Worm (Caenorhabditis elegans) whole organism, L3 larva: ENCODE measurements around the gene F47B8.18.

ENCODE experiments used
- R02D3.7 ChIP-seq: fragments of 150-350 bp; optimal IDR thresholded peaks from 2 replicates; lab custom pipeline; 2014; ENCODE audit warnings: missing biosample characterization, missing genetic modification characterization
- ZK546.5 ChIP-seq: sonication (generic microtip); optimal IDR thresholded peaks from 2 replicates; lab custom pipeline; 2017; ENCODE audit warnings: missing biosample characterization, missing genetic modification characterization
- aly-2 ChIP-seq: fragments of 150-350 bp; optimal IDR thresholded peaks from 2 replicates; lab custom pipeline; 2014; ENCODE audit warnings: missing biosample characterization, missing genetic modification characterization
- ceh-16 ChIP-seq: sonication (generic microtip); optimal IDR thresholded peaks from 2 replicates; lab custom pipeline; 2017; ENCODE audit warnings: missing biosample characterization, missing genetic modification characterization
- ceh-28 ChIP-seq: fragments of 150-350 bp; optimal IDR thresholded peaks from 2 replicates; lab custom pipeline; 2014; ENCODE audit warnings: missing biosample characterization, missing genetic modification reagents, missing genetic modification characterization
- ceh-82 ChIP-seq: fragments of 150-350 bp; optimal IDR thresholded peaks from 2 replicates; lab custom pipeline; 2014; ENCODE audit warnings: missing biosample characterization, missing genetic modification characterization
- daf-12 ChIP-seq: fragments of 150-350 bp; optimal IDR thresholded peaks from 2 replicates; lab custom pipeline; 2014; ENCODE audit warnings: missing biosample characterization, missing genetic modification reagents, missing genetic modification characterization
- egl-5 ChIP-seq: fragments of 150-350 bp; optimal IDR thresholded peaks from 2 replicates; lab custom pipeline; 2017; ENCODE audit warnings: missing biosample characterization, missing genetic modification reagents, missing genetic modification characterization, inconsistent platforms
- elt-1 ChIP-seq: fragments of 150-350 bp; optimal IDR thresholded peaks from 2 replicates; lab custom pipeline; 2014; ENCODE audit warnings: missing biosample characterization, missing genetic modification characterization
- elt-3 ChIP-seq, 3 experiments: fragments of 150-350 bp in 1 of 3; sonication (generic microtip) in 2 of 3; optimal IDR thresholded peaks; 2 replicates in 2 of 3; 4 replicates in 1 of 3; lab custom pipeline; 2014 to 2017; ENCODE audit warnings: missing biosample characterization in 3 of 3, missing genetic modification characterization in 3 of 3
- eor-1 ChIP-seq, 2 experiments: fragments of 150-350 bp; optimal IDR thresholded peaks; 2 replicates each; lab custom pipeline; 2014 to 2018; ENCODE audit warnings: missing biosample characterization in 2 of 2, missing genetic modification characterization in 2 of 2
- fkh-10 ChIP-seq: sonication (generic microtip); optimal IDR thresholded peaks from 2 replicates; lab custom pipeline; 2017; ENCODE audit warnings: missing biosample characterization, missing genetic modification reagents, missing genetic modification characterization
- fos-1 ChIP-seq: fragments of 150-350 bp; optimal IDR thresholded peaks from 2 replicates; lab custom pipeline; 2014; ENCODE audit warnings: missing biosample characterization, missing genetic modification characterization
- hmg-11 ChIP-seq: sonication (generic microtip); optimal IDR thresholded peaks from 2 replicates; lab custom pipeline; 2016; ENCODE audit warnings: missing genetic modification characterization, missing compliant biosample characterization
- jun-1 ChIP-seq: fragments of 150-350 bp; optimal IDR thresholded peaks from 2 replicates; lab custom pipeline; 2014; ENCODE audit warnings: missing biosample characterization, missing genetic modification reagents, missing genetic modification characterization
- lin-15B ChIP-seq: fragments of 150-350 bp; optimal IDR thresholded peaks from 2 replicates; lab custom pipeline; 2014; ENCODE audit warnings: missing biosample characterization, missing genetic modification characterization
- lin-39 ChIP-seq: fragments of 150-350 bp; optimal IDR thresholded peaks from 2 replicates; lab custom pipeline; 2018; ENCODE audit warnings: missing biosample characterization, missing genetic modification reagents, missing genetic modification characterization
- lsy-12 ChIP-seq: sonication (generic microtip); optimal IDR thresholded peaks from 2 replicates; lab custom pipeline; 2016; ENCODE audit warnings: mild to moderate bottlenecking, missing genetic modification characterization, missing compliant biosample characterization
- mdl-1 ChIP-seq: fragments of 150-350 bp; optimal IDR thresholded peaks from 2 replicates; lab custom pipeline; 2014; ENCODE audit warnings: missing biosample characterization, missing genetic modification characterization
- mml-1 ChIP-seq: fragments of 150-350 bp; sonication (generic microtip); optimal IDR thresholded peaks from 3 replicates; lab custom pipeline; 2014; ENCODE audit warnings: missing biosample characterization, missing genetic modification characterization
- nfya-1 ChIP-seq: sonication (generic microtip); optimal IDR thresholded peaks from 2 replicates; lab custom pipeline; 2017; ENCODE audit warnings: missing genetic modification characterization, mild to moderate bottlenecking, missing compliant biosample characterization, antibody characterized with exemption, moderate library complexity; ENCODE audit not compliant: insufficient read depth
- nhr-11 ChIP-seq: fragments of 150-350 bp; optimal IDR thresholded peaks from 2 replicates; lab custom pipeline; 2014; ENCODE audit warnings: missing biosample characterization, missing genetic modification characterization
- nhr-12 ChIP-seq: fragments of 150-350 bp; optimal IDR thresholded peaks from 2 replicates; lab custom pipeline; 2014; ENCODE audit warnings: missing biosample characterization, missing genetic modification characterization
- nhr-23 ChIP-seq: fragments of 150-350 bp; optimal IDR thresholded peaks from 2 replicates; lab custom pipeline; 2014; ENCODE audit warnings: missing biosample characterization, missing genetic modification reagents, missing genetic modification characterization
- nhr-237 ChIP-seq: fragments of 150-350 bp; optimal IDR thresholded peaks from 2 replicates; lab custom pipeline; 2014; ENCODE audit warnings: missing biosample characterization, missing genetic modification characterization
- nhr-25 ChIP-seq: sonication (generic microtip); optimal IDR thresholded peaks from 2 replicates; lab custom pipeline; 2017; ENCODE audit warnings: missing biosample characterization, missing genetic modification characterization
- nhr-43 ChIP-seq: sonication (generic microtip); optimal IDR thresholded peaks from 2 replicates; lab custom pipeline; 2016; ENCODE audit warnings: mild to moderate bottlenecking, missing genetic modification characterization, missing compliant biosample characterization; ENCODE audit not compliant: poor library complexity, severe bottlenecking
- nhr-67 ChIP-seq: fragments of 150-350 bp; optimal IDR thresholded peaks from 2 replicates; lab custom pipeline; 2014; ENCODE audit warnings: missing biosample characterization, missing genetic modification characterization
- nhr-76 ChIP-seq: fragments of 150-350 bp; sonication (generic microtip); optimal IDR thresholded peaks from 5 replicates; lab custom pipeline; 2014; ENCODE audit warnings: missing biosample characterization, missing genetic modification characterization
- nhr-77 ChIP-seq: fragments of 150-350 bp; optimal IDR thresholded peaks from 2 replicates; lab custom pipeline; 2014; ENCODE audit warnings: missing biosample characterization, missing genetic modification characterization
- pha-4 ChIP-seq: fragments of 150-350 bp; optimal IDR thresholded peaks from 2 replicates; lab custom pipeline; 2014; ENCODE audit warnings: missing biosample characterization, missing genetic modification reagents, missing genetic modification characterization
- pqm-1 ChIP-seq: fragments of 150-350 bp; optimal IDR thresholded peaks from 2 replicates; lab custom pipeline; 2017; ENCODE audit warnings: missing biosample characterization, missing genetic modification characterization, inconsistent platforms
- sea-2 ChIP-seq: fragments of 150-350 bp; sonication (generic microtip); optimal IDR thresholded peaks from 4 replicates; lab custom pipeline; 2014; ENCODE audit warnings: missing biosample characterization, missing genetic modification reagents, missing genetic modification characterization
- skn-1 ChIP-seq: fragments of 150-350 bp; optimal IDR thresholded peaks from 2 replicates; lab custom pipeline; 2014; ENCODE audit warnings: missing biosample characterization, missing genetic modification characterization
- snpc-4 ChIP-seq: fragments of 150-350 bp; optimal IDR thresholded peaks from 2 replicates; lab custom pipeline; 2014; ENCODE audit warnings: missing biosample characterization, missing genetic modification characterization
- tbx-2 ChIP-seq: sonication (generic microtip); optimal IDR thresholded peaks from 2 replicates; lab custom pipeline; 2016; ENCODE audit warnings: mild to moderate bottlenecking, missing genetic modification characterization, missing compliant biosample characterization
- unc-39 ChIP-seq: sonication (generic microtip); optimal IDR thresholded peaks from 4 replicates; lab custom pipeline; 2017; ENCODE audit warnings: missing biosample characterization, missing genetic modification characterization
- unc-62 ChIP-seq: fragments of 150-350 bp; sonication (generic microtip); optimal IDR thresholded peaks from 4 replicates; lab custom pipeline; 2014; ENCODE audit warnings: missing biosample characterization, missing genetic modification reagents, missing genetic modification characterization
- zag-1 ChIP-seq: fragments of 150-350 bp; optimal IDR thresholded peaks from 2 replicates; lab custom pipeline; 2014; ENCODE audit warnings: missing biosample characterization, missing genetic modification characterization
- ztf-11 ChIP-seq: fragments of 150-350 bp; optimal IDR thresholded peaks from 2 replicates; lab custom pipeline; 2014; ENCODE audit warnings: missing biosample characterization, missing genetic modification characterization

Gene F47B8.18

ce11 chrV:14350498-14350897 is 25.2 kb upstream of the F47B8.18 start:
- TF ChIP-seq mml-1 (tag; lab: Kevin White, UChicago) (no peak), nhr-12 (tag; lab: Kevin White, UChicago) (no peak), elt-3 (tag; optimal IDR thresholded peaks at IDR 0.05; lab: Kevin White, UChicago) (no peak), eor-1 (tag; optimal IDR thresholded peaks at IDR 0.05; lab: Kevin White, UChicago) (no peak), nhr-237 (no peak), unc-62 (GFP tag; lab: Kevin White, UChicago) (no peak), zag-1 (tag; lab: Kevin White, UChicago) (no peak), ceh-28 (tag; lab: Kevin White, UChicago) (no peak), nhr-23 (tag; lab: Kevin White, UChicago) (no peak), pqm-1 (tag; lab: Kevin White, UChicago) (no peak), fos-1 (tag; lab: Kevin White, UChicago) (no peak), sea-2 (GFP tag; lab: Kevin White, UChicago) (no peak), aly-2 (no peak), unc-39 (tag; lab: Kevin White, UChicago) (no peak), nhr-77 (no peak), nhr-76 (tag; lab: Kevin White, UChicago) (no peak), nhr-67 (tag; lab: Kevin White, UChicago) (no peak), lin-15B (tag; lab: Kevin White, UChicago) (no peak), ztf-11 (tag; lab: Kevin White, UChicago) (no peak)

ce11 chrV:14347234-14347826 is 22.1 kb upstream of the F47B8.18 start, which contains the start of gene cept-2:
Gene cept-2 (plus strand): TSS chrV:14347766.
- TF ChIP-seq jun-1 (tag; lab: Kevin White, UChicago) (peak; percentile 78), fkh-10 (peak; percentile 76), mdl-1 (peak; percentile 34), lin-15B (tag; lab: Kevin White, UChicago) (peak; percentile 66), skn-1 (tag; lab: Kevin White, UChicago) (peak; percentile 56), eor-1 (tag; optimal IDR thresholded peaks at IDR 0.05; lab: Kevin White, UChicago) (no peak), nhr-11 (tag; lab: Kevin White, UChicago) (peak; percentile 68), daf-12 (tag; lab: Kevin White, UChicago) (peak; percentile 55), R02D3.7 (tag; lab: Kevin White, UChicago) (peak; percentile 85), snpc-4 (tag; lab: Kevin White, UChicago) (peak; percentile 92), ceh-82 (tag; lab: Kevin White, UChicago) (peak; percentile 82), unc-62 (GFP tag; lab: Kevin White, UChicago) (peak; percentile 63), lsy-12 (tag; lab: Kevin White, UChicago) (peak; percentile 82), ZK546.5 (tag; lab: Kevin White, UChicago) (no peak), nhr-25 (tag; lab: Kevin White, UChicago) (peak; percentile 83), hmg-11 (tag; lab: Kevin White, UChicago) (no peak), ceh-16 (tag; lab: Kevin White, UChicago) (no peak), nfya-1 (tag; lab: Kevin White, UChicago) (peak; percentile 95), tbx-2 (tag; lab: Kevin White, UChicago) (peak; percentile 75), ceh-28 (tag; lab: Kevin White, UChicago) (peak; percentile 76), egl-5 (tag; lab: Kevin White, UChicago) (peak; percentile 93), nhr-23 (tag; lab: Kevin White, UChicago) (peak; percentile 97), nhr-43 (tag; lab: Kevin White, UChicago) (peak; percentile 93), elt-1 (tag; lab: Kevin White, UChicago) (peak; percentile 62), fos-1 (tag; lab: Kevin White, UChicago) (peak; percentile 30), pqm-1 (tag; lab: Kevin White, UChicago) (peak; percentile 20), nhr-77 (peak; percentile 78), pha-4 (tag; lab: Kevin White, UChicago) (peak; percentile 95), nhr-12 (tag; lab: Kevin White, UChicago) (no peak), lin-39 (tag; lab: Kevin White, UChicago) (peak; percentile 88), mml-1 (tag; lab: Kevin White, UChicago) (no peak)
